Fruit fly (Drosophila melanogaster) whole organism, embryonic: Measurements from ENCODE around the gene drongo.

Experiments used
- BtbVII ChIP-seq: fragments of 200-800 bp; sonication (Bioruptor generic); optimal IDR thresholded peaks from 3 replicates; lab custom pipeline; 2017; ENCODE audit warnings: missing biosample characterization, mild to moderate bottlenecking, missing genetic modification characterization
- CG10431 ChIP-seq: fragments of 200-800 bp; sonication (Bioruptor generic); optimal IDR thresholded peaks from 3 replicates; lab custom pipeline; 2018; ENCODE audit warnings: missing biosample characterization, mild to moderate bottlenecking, missing genetic modification characterization
- CG10543 ChIP-seq: fragments of 200-800 bp; sonication (Bioruptor generic); optimal IDR thresholded peaks from 3 replicates; lab custom pipeline; 2017; ENCODE audit warnings: missing biosample characterization, mild to moderate bottlenecking, missing genetic modification characterization, moderate library complexity
- CG11695 ChIP-seq: fragments of 200-800 bp; sonication (Bioruptor generic); IDR thresholded peaks from 3 replicates; pipeline ENCODE4 v1.3.6; 2022; ENCODE audit warnings: missing biosample characterization, missing genetic modification characterization
- CG12071 ChIP-seq: fragments of 200-800 bp; sonication (Bioruptor generic); optimal IDR thresholded peaks from 3 replicates; lab custom pipeline; 2018; ENCODE audit warnings: missing biosample characterization, mild to moderate bottlenecking, missing genetic modification characterization
- CG12155 ChIP-seq: fragments of 200-800 bp; sonication (Bioruptor generic); optimal IDR thresholded peaks from 3 replicates; lab custom pipeline; 2016; ENCODE audit warnings: missing biosample characterization, missing genetic modification characterization
- CG12391 ChIP-seq: fragments of 200-800 bp; sonication (Bioruptor generic); optimal IDR thresholded peaks from 3 replicates; lab custom pipeline; 2018; ENCODE audit warnings: missing biosample characterization, mild to moderate bottlenecking, missing genetic modification characterization, moderate library complexity
- CG14050 ChIP-seq: fragments of 200-800 bp; sonication (Bioruptor generic); IDR thresholded peaks from 3 replicates; pipeline ENCODE4 v1.3.6; 2022; ENCODE audit warnings: missing biosample characterization, missing genetic modification characterization
- CG14667 ChIP-seq: fragments of 200-800 bp; sonication (Bioruptor generic); IDR thresholded peaks from 2 replicates; pipeline ENCODE4 v1.3.6; 2022; ENCODE audit warnings: missing biosample characterization, missing genetic modification characterization
- CG14710 ChIP-seq: fragments of 200-800 bp; sonication (Bioruptor generic); optimal IDR thresholded peaks from 3 replicates; lab custom pipeline; 2019; ENCODE audit warnings: missing biosample characterization, mild to moderate bottlenecking, missing genetic modification characterization, moderate library complexity
- CG15601 ChIP-seq: fragments of 200-800 bp; sonication (Bioruptor generic); optimal IDR thresholded peaks from 3 replicates; lab custom pipeline; 2019; ENCODE audit warnings: missing biosample characterization, mild to moderate bottlenecking, missing genetic modification characterization, moderate library complexity
- CG17829 ChIP-seq: fragments of 200-800 bp; optimal IDR thresholded peaks from 2 replicates; lab custom pipeline; 2019; ENCODE audit warnings: missing biosample characterization, mild to moderate bottlenecking, missing genetic modification characterization, moderate library complexity
- CG17912 ChIP-seq: fragments of 200-800 bp; sonication (Bioruptor generic); optimal IDR thresholded peaks from 2 replicates; lab custom pipeline; 2018; ENCODE audit warnings: missing biosample characterization, mild to moderate bottlenecking, missing genetic modification characterization
- CG1792 ChIP-seq: fragments of 200-800 bp; sonication (Bioruptor generic); optimal IDR thresholded peaks from 2 replicates; lab custom pipeline; 2016; ENCODE audit warnings: missing biosample characterization, missing genetic modification characterization
- CG3065 ChIP-seq: fragments of 200-800 bp; sonication (Bioruptor generic); optimal IDR thresholded peaks from 2 replicates; lab custom pipeline; 2016; ENCODE audit warnings: missing biosample characterization, missing genetic modification characterization
- CG3995 ChIP-seq: fragments of 200-800 bp; sonication (Bioruptor generic); optimal IDR thresholded peaks from 3 replicates; lab custom pipeline; 2016; ENCODE audit warnings: missing biosample characterization, missing genetic modification characterization
- CG5245 ChIP-seq: fragments of 200-800 bp; sonication (Bioruptor generic); optimal IDR thresholded peaks from 3 replicates; lab custom pipeline; 2016; ENCODE audit warnings: missing biosample characterization, missing genetic modification characterization
- CG5953 ChIP-seq: fragments of 200-800 bp; sonication (Bioruptor generic); IDR thresholded peaks from 2 replicates; pipeline ENCODE4 v1.3.6; 2022; ENCODE audit warnings: missing biosample characterization, missing genetic modification characterization
- CG6175 ChIP-seq: fragments of 200-800 bp; sonication (Bioruptor generic); IDR thresholded peaks from 3 replicates; pipeline ENCODE4 v1.3.6; 2022; ENCODE audit warnings: missing biosample characterization, missing genetic modification characterization
- CG7839 ChIP-seq: fragments of 200-800 bp; sonication (Bioruptor generic); optimal IDR thresholded peaks from 3 replicates; lab custom pipeline; 2018; ENCODE audit warnings: missing biosample characterization, mild to moderate bottlenecking, missing genetic modification characterization, moderate library complexity
- CG7928 ChIP-seq: fragments of 200-800 bp; sonication (Bioruptor generic); optimal IDR thresholded peaks from 2 replicates; lab custom pipeline; 2017; ENCODE audit warnings: missing biosample characterization, mild to moderate bottlenecking, missing genetic modification characterization
- CG8281 ChIP-seq: fragments of 200-800 bp; sonication (Bioruptor generic); optimal IDR thresholded peaks from 2 replicates; lab custom pipeline; 2018; ENCODE audit warnings: missing biosample characterization, mild to moderate bottlenecking, missing genetic modification characterization, moderate library complexity
- CG9727 ChIP-seq: fragments of 200-800 bp; sonication (Bioruptor generic); optimal IDR thresholded peaks from 3 replicates; lab custom pipeline; 2017; ENCODE audit warnings: missing biosample characterization, mild to moderate bottlenecking, missing genetic modification characterization
- CG9876 ChIP-seq: fragments of 200-800 bp; sonication (Bioruptor generic); optimal IDR thresholded peaks from 2 replicates; lab custom pipeline; 2016; ENCODE audit warnings: missing biosample characterization, missing genetic modification characterization
- CoRest ChIP-seq: fragments of 200-800 bp; sonication (Bioruptor generic); optimal IDR thresholded peaks from 3 replicates; lab custom pipeline; 2018; ENCODE audit warnings: missing biosample characterization, mild to moderate bottlenecking, missing genetic modification characterization, moderate library complexity
- Fer3 ChIP-seq: fragments of 200-800 bp; sonication (Bioruptor generic); optimal IDR thresholded peaks from 2 replicates; lab custom pipeline; 2018; ENCODE audit warnings: missing biosample characterization, mild to moderate bottlenecking, missing genetic modification characterization, moderate library complexity
- GATAe ChIP-seq: fragments of 200-800 bp; sonication (Bioruptor generic); conservative IDR thresholded peaks from 2 replicates; pipeline ENCODE4 v1.3.6; 2022; ENCODE audit warnings: missing biosample characterization, missing genetic modification characterization
- H15 ChIP-seq: fragments of 200-800 bp; sonication (Bioruptor generic); IDR thresholded peaks from 3 replicates; pipeline ENCODE4 v1.3.6; 2022; ENCODE audit warnings: missing biosample characterization, missing genetic modification characterization
- Lim3 ChIP-seq: fragments of 200-800 bp; sonication (Bioruptor generic); IDR thresholded peaks from 2 replicates; pipeline ENCODE4 v1.3.6; 2022; ENCODE audit warnings: missing biosample characterization, missing genetic modification characterization
- Mrtf ChIP-seq: fragments of 200-800 bp; sonication (Bioruptor generic); IDR thresholded peaks from 3 replicates; pipeline ENCODE4 v1.3.6; 2022; ENCODE audit warnings: missing biosample characterization, missing genetic modification characterization
- Ptx1 ChIP-seq: fragments of 200-800 bp; sonication (Bioruptor generic); IDR thresholded peaks from 2 replicates; pipeline ENCODE4 v1.3.6; 2022; ENCODE audit warnings: missing biosample characterization, missing genetic modification characterization
- Rx ChIP-seq: fragments of 200-800 bp; sonication (Bioruptor generic); IDR thresholded peaks from 2 replicates; pipeline ENCODE4 v1.3.6; 2022; ENCODE audit warnings: missing biosample characterization, missing genetic modification characterization
- Sin3A ChIP-seq: fragments of >200 bp; optimal IDR thresholded peaks from 2 replicates; lab custom pipeline; 2018
- Sry-δ ChIP-seq: fragments of 200-800 bp; sonication (Bioruptor generic); optimal IDR thresholded peaks from 2 replicates; lab custom pipeline; 2016; ENCODE audit warnings: missing biosample characterization, missing genetic modification characterization
- Stat92E ChIP-seq, 3 experiments: fragments of >200 bp in 2 of 3; fragments of 200-800 bp in 1 of 3; sonication (Bioruptor generic) in 1 of 3; optimal IDR thresholded peaks; 2 replicates each; lab custom pipeline; 2017 to 2019; ENCODE audit warnings: missing biosample characterization in 3 of 3, missing genetic modification characterization in 3 of 3, mild to moderate bottlenecking in 1 of 3, moderate library complexity in 1 of 3
- ci ChIP-seq: fragments of 200-800 bp; sonication (Bioruptor generic); IDR thresholded peaks from 3 replicates; pipeline ENCODE4 v1.3.6; 2022; ENCODE audit warnings: missing biosample characterization, missing genetic modification characterization
- eve ChIP-seq, 2 experiments: fragments of >200 bp; optimal IDR thresholded peaks; 2 replicates each; lab custom pipeline; 2017; ENCODE audit warnings: missing biosample characterization in 2 of 2, missing genetic modification characterization in 2 of 2
- klu ChIP-seq: fragments of 200-800 bp; sonication (Bioruptor generic); IDR thresholded peaks from 2 replicates; pipeline ENCODE4 v1.3.6; 2022; ENCODE audit warnings: missing biosample characterization, missing genetic modification characterization
- nerfin-1 ChIP-seq: fragments of 200-800 bp; sonication (Bioruptor generic); optimal IDR thresholded peaks from 3 replicates; lab custom pipeline; 2019; ENCODE audit warnings: missing biosample characterization, mild to moderate bottlenecking, missing genetic modification characterization, moderate library complexity
- pfk ChIP-seq: fragments of 200-800 bp; sonication (Bioruptor generic); optimal IDR thresholded peaks from 2 replicates; lab custom pipeline; 2018; ENCODE audit warnings: missing biosample characterization, mild to moderate bottlenecking, missing genetic modification characterization, moderate library complexity
- phol ChIP-seq: fragments of 200-800 bp; sonication (Bioruptor generic); optimal IDR thresholded peaks from 3 replicates; lab custom pipeline; 2018; ENCODE audit warnings: missing biosample characterization, mild to moderate bottlenecking, missing genetic modification characterization, moderate library complexity
- ranshi ChIP-seq: fragments of 200-800 bp; sonication (Bioruptor generic); IDR thresholded peaks from 2 replicates; pipeline ENCODE4 v1.3.6; 2022; ENCODE audit warnings: missing biosample characterization, missing genetic modification characterization
- row ChIP-seq: fragments of 200-800 bp; sonication (Bioruptor generic); IDR thresholded peaks from 3 replicates; pipeline ENCODE4 v1.3.6; 2022; ENCODE audit warnings: missing biosample characterization, missing genetic modification characterization
- schlank ChIP-seq: fragments of 200-800 bp; sonication (Bioruptor generic); optimal IDR thresholded peaks from 2 replicates; lab custom pipeline; 2018; ENCODE audit warnings: missing biosample characterization, mild to moderate bottlenecking, missing genetic modification characterization
- sd ChIP-seq: fragments of 200-800 bp; sonication (Bioruptor generic); optimal IDR thresholded peaks from 3 replicates; lab custom pipeline; 2018; ENCODE audit warnings: missing biosample characterization, mild to moderate bottlenecking, missing genetic modification characterization, moderate library complexity
- sisA ChIP-seq: fragments of 200-800 bp; sonication (Bioruptor generic); IDR thresholded peaks from 2 replicates; pipeline ENCODE4 v1.3.6; 2022; ENCODE audit warnings: missing biosample characterization, missing genetic modification characterization
- slp2 ChIP-seq: fragments of 200-800 bp; sonication (Bioruptor generic); optimal IDR thresholded peaks from 2 replicates; lab custom pipeline; 2016; ENCODE audit warnings: missing biosample characterization, missing genetic modification characterization
- toy ChIP-seq: fragments of 200-800 bp; sonication (Bioruptor generic); IDR thresholded peaks from 2 replicates; pipeline ENCODE4 v1.3.6; 2022; ENCODE audit warnings: missing biosample characterization, missing genetic modification characterization
- trem ChIP-seq: fragments of 200-800 bp; optimal IDR thresholded peaks from 3 replicates; lab custom pipeline; 2019; ENCODE audit warnings: missing biosample characterization, mild to moderate bottlenecking, missing genetic modification characterization, moderate library complexity
- tx ChIP-seq: fragments of 200-800 bp; sonication (Bioruptor generic); optimal IDR thresholded peaks from 2 replicates; lab custom pipeline; 2016; ENCODE audit warnings: missing biosample characterization, missing genetic modification characterization
- vvl ChIP-seq: fragments of 200-800 bp; sonication (Bioruptor generic); IDR thresholded peaks from 2 replicates; pipeline ENCODE4 v1.3.6; 2022; ENCODE audit warnings: missing biosample characterization, missing genetic modification characterization

drongo gene

DNA sequence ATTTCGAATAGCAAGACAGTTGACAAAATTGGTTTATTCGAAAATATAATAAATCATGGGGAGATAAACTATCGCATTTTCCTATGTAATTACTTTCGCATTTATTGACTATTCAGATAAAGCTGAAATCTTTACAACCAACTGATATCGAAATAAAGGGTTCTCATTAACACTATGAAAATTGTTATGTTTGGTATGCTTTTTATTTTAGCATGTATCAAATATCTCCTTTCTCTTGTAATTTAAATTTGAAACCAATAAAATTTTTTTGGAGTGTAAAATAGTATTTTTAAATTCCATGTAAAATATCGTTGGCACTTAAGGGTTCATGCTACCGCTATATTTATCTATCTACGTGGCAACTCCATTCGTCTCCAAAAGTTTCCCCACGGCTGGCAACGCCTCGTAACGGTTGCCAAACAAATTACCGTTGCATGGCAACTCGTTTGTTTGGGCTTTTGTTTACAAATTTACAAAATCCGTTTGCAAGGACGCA, 4.2 kb upstream of the drongo start, which contains the start of gene CG13949 (continued):
- no peak for TF ChIP-seq schlank (tag; lab: Kevin White, UChicago)
- peak; percentile 48 for TF ChIP-seq Sry-δ
- peak; percentile 66 for TF ChIP-seq CG17829 (tag; lab: Kevin White, UChicago)
- TF ChIP-seq CG12071 (GFP tag; lab: Kevin White, UChicago): peak; percentile 31
- peak; percentile 73 for TF ChIP-seq CG7839 (tag; lab: Kevin White, UChicago)
- TF ChIP-seq CoRest (tag; lab: Kevin White, UChicago): peak; percentile 84
- TF ChIP-seq Sin3A (lab: Kevin White, UChicago): no peak
- TF ChIP-seq CG14667 (GFP tag; lab: Robert Waterston, UW): peak; percentile 51; the same call in 1 of the 2 replicates
- TF ChIP-seq CG10543 (GFP tag; lab: Kevin White, UChicago): peak; percentile 5
- TF ChIP-seq CG9876 (GFP tag; lab: Kevin White, UChicago): peak; percentile 17
- TF ChIP-seq Rx (GFP tag; lab: Robert Waterston, UW): peak; percentile 57; the same call in 1 of the 2 replicates
- TF ChIP-seq Ptx1 (GFP tag; lab: Robert Waterston, UW): peak; percentile 82
- TF ChIP-seq trem (tag; lab: Kevin White, UChicago): peak; percentile 63
- no peak; the same call in 2 of the 3 replicates for TF ChIP-seq CG6175 (GFP tag; lab: Robert Waterston, UW)
- TF ChIP-seq sisA: peak; percentile 59
- peak; percentile 47; the same call in 1 of the 2 replicates for TF ChIP-seq klu (GFP tag; lab: Robert Waterston, UW)
- TF ChIP-seq Mrtf (GFP tag; lab: Robert Waterston, UW): peak; percentile 70; the same call in 2 of the 3 replicates
- no peak for TF ChIP-seq CG8281 (tag; lab: Kevin White, UChicago)
- no peak for TF ChIP-seq CG10431
- no peak for TF ChIP-seq CG7928 (GFP tag; lab: Kevin White, UChicago)
- TF ChIP-seq tx: peak; percentile 61
- peak; percentile 52 for TF ChIP-seq CG15601 (tag; lab: Kevin White, UChicago)
- peak; percentile 69 for TF ChIP-seq CG12155
- peak; percentile 70 for TF ChIP-seq CG3995 (GFP tag; lab: Kevin White, UChicago)
- peak; percentile 43 for TF ChIP-seq nerfin-1 (tag; lab: Kevin White, UChicago)
- no peak for TF ChIP-seq Lim3 (GFP tag; lab: Robert Waterston, UW)
- TF ChIP-seq CG14050 (GFP tag; lab: Robert Waterston, UW): peak; percentile 52; the same call in 2 of the 3 replicates
- TF ChIP-seq BtbVII: peak; percentile 42
- TF ChIP-seq ranshi: peak; percentile 78
- TF ChIP-seq CG5953 (GFP tag; lab: Robert Waterston, UW): 0 out of 2 replicates have a peak, but pooled peaks have one; percentile 40
- TF ChIP-seq Stat92E (GFP tag; optimal IDR thresholded peaks at IDR 0.05; lab: Kevin White, UChicago): no peak
- no peak for TF ChIP-seq pfk (GFP tag; lab: Kevin White, UChicago)
- no peak for TF ChIP-seq CG3065 (GFP tag; lab: Kevin White, UChicago)
- peak; percentile 53 for TF ChIP-seq sd (tag; lab: Kevin White, UChicago)
- no peak for TF ChIP-seq CG5245 (GFP tag; lab: Kevin White, UChicago)
- TF ChIP-seq CG14710 (tag; lab: Kevin White, UChicago): peak; percentile 55
- peak; percentile 20; the same call in 1 of the 2 replicates for TF ChIP-seq toy
- peak; percentile 71; the same call in 2 of the 3 replicates for TF ChIP-seq H15
- TF ChIP-seq eve (GFP tag; optimal IDR thresholded peaks at IDR 0.05; lab: Kevin White, UChicago): no peak
- TF ChIP-seq GATAe: peak; percentile 65; the same call in 1 of the 2 replicates
- TF ChIP-seq CG11695 (GFP tag; lab: Robert Waterston, UW): peak; percentile 76; the same call in 2 of the 3 replicates
- peak; percentile 51 for TF ChIP-seq CG9727 (GFP tag; lab: Kevin White, UChicago)
- TF ChIP-seq vvl (GFP tag; lab: Robert Waterston, UW): peak; percentile 88
- peak; percentile 72 for TF ChIP-seq Fer3 (tag; lab: Kevin White, UChicago)
- TF ChIP-seq row: peak; percentile 69
- peak; percentile 46 for TF ChIP-seq slp2
- TF ChIP-seq CG1792: peak; percentile 47
- TF ChIP-seq ci (GFP tag; lab: Robert Waterston, UW): peak; percentile 61
- peak; percentile 81 for TF ChIP-seq CG12391 (tag; lab: Kevin White, UChicago)
- TF ChIP-seq CG17912: no peak
- peak; percentile 66 for TF ChIP-seq phol (tag; lab: Kevin White, UChicago)
